Worm (Caenorhabditis elegans) whole organism, L3 larva: Measurements from ENCODE around the gene F08D12.15.

Experiments
- R02D3.7 ChIP-seq: fragments of 150-350 bp; optimal IDR thresholded peaks from 2 replicates; lab custom pipeline; 2014; ENCODE audit warnings: missing biosample characterization, missing genetic modification characterization
- ama-1 ChIP-seq: fragments of 150-350 bp; optimal IDR thresholded peaks from 2 replicates; lab custom pipeline; 2018
- ceh-16 ChIP-seq: sonication (generic microtip); optimal IDR thresholded peaks from 2 replicates; lab custom pipeline; 2017; ENCODE audit warnings: missing biosample characterization, missing genetic modification characterization
- ceh-28 ChIP-seq: fragments of 150-350 bp; optimal IDR thresholded peaks from 2 replicates; lab custom pipeline; 2014; ENCODE audit warnings: missing biosample characterization, missing genetic modification reagents, missing genetic modification characterization
- ceh-82 ChIP-seq: fragments of 150-350 bp; optimal IDR thresholded peaks from 2 replicates; lab custom pipeline; 2014; ENCODE audit warnings: missing biosample characterization, missing genetic modification characterization
- elt-1 ChIP-seq: fragments of 150-350 bp; optimal IDR thresholded peaks from 2 replicates; lab custom pipeline; 2014; ENCODE audit warnings: missing biosample characterization, missing genetic modification characterization
- elt-2 ChIP-seq: sonication (generic microtip); optimal IDR thresholded peaks from 2 replicates; lab custom pipeline; 2016; ENCODE audit warnings: missing genetic modification reagents, mild to moderate bottlenecking, missing genetic modification characterization, missing compliant biosample characterization
- elt-3 ChIP-seq, 3 experiments: fragments of 150-350 bp in 1 of 3; sonication (generic microtip) in 2 of 3; optimal IDR thresholded peaks; 2 replicates in 2 of 3; 4 replicates in 1 of 3; lab custom pipeline; 2014 to 2017; ENCODE audit warnings: missing biosample characterization in 3 of 3, missing genetic modification characterization in 3 of 3
- eor-1 ChIP-seq, 2 experiments: fragments of 150-350 bp; optimal IDR thresholded peaks; 2 replicates each; lab custom pipeline; 2014 to 2018; ENCODE audit warnings: missing biosample characterization in 2 of 2, missing genetic modification characterization in 2 of 2
- fkh-2 ChIP-seq: fragments of 150-350 bp; optimal IDR thresholded peaks from 2 replicates; lab custom pipeline; 2014; ENCODE audit warnings: missing biosample characterization, missing genetic modification reagents, missing genetic modification characterization
- fos-1 ChIP-seq: fragments of 150-350 bp; optimal IDR thresholded peaks from 2 replicates; lab custom pipeline; 2014; ENCODE audit warnings: missing biosample characterization, missing genetic modification characterization
- hmg-11 ChIP-seq: sonication (generic microtip); optimal IDR thresholded peaks from 2 replicates; lab custom pipeline; 2016; ENCODE audit warnings: missing genetic modification characterization, missing compliant biosample characterization
- lin-15B ChIP-seq: fragments of 150-350 bp; optimal IDR thresholded peaks from 2 replicates; lab custom pipeline; 2014; ENCODE audit warnings: missing biosample characterization, missing genetic modification characterization
- lin-39 ChIP-seq: fragments of 150-350 bp; optimal IDR thresholded peaks from 2 replicates; lab custom pipeline; 2018; ENCODE audit warnings: missing biosample characterization, missing genetic modification reagents, missing genetic modification characterization
- lsy-12 ChIP-seq: sonication (generic microtip); optimal IDR thresholded peaks from 2 replicates; lab custom pipeline; 2016; ENCODE audit warnings: mild to moderate bottlenecking, missing genetic modification characterization, missing compliant biosample characterization
- mdl-1 ChIP-seq: fragments of 150-350 bp; optimal IDR thresholded peaks from 2 replicates; lab custom pipeline; 2014; ENCODE audit warnings: missing biosample characterization, missing genetic modification characterization
- nfya-1 ChIP-seq: sonication (generic microtip); optimal IDR thresholded peaks from 2 replicates; lab custom pipeline; 2017; ENCODE audit warnings: missing genetic modification characterization, mild to moderate bottlenecking, missing compliant biosample characterization, antibody characterized with exemption, moderate library complexity; ENCODE audit not compliant: insufficient read depth
- nhr-11 ChIP-seq: fragments of 150-350 bp; optimal IDR thresholded peaks from 2 replicates; lab custom pipeline; 2014; ENCODE audit warnings: missing biosample characterization, missing genetic modification characterization
- nhr-12 ChIP-seq: fragments of 150-350 bp; optimal IDR thresholded peaks from 2 replicates; lab custom pipeline; 2014; ENCODE audit warnings: missing biosample characterization, missing genetic modification characterization
- nhr-23 ChIP-seq: fragments of 150-350 bp; optimal IDR thresholded peaks from 2 replicates; lab custom pipeline; 2014; ENCODE audit warnings: missing biosample characterization, missing genetic modification reagents, missing genetic modification characterization
- nhr-25 ChIP-seq: sonication (generic microtip); optimal IDR thresholded peaks from 2 replicates; lab custom pipeline; 2017; ENCODE audit warnings: missing biosample characterization, missing genetic modification characterization
- nhr-28 ChIP-seq: fragments of 150-350 bp; optimal IDR thresholded peaks from 2 replicates; lab custom pipeline; 2014; ENCODE audit warnings: missing biosample characterization, missing genetic modification characterization
- nhr-43 ChIP-seq: sonication (generic microtip); optimal IDR thresholded peaks from 2 replicates; lab custom pipeline; 2016; ENCODE audit warnings: mild to moderate bottlenecking, missing genetic modification characterization, missing compliant biosample characterization; ENCODE audit not compliant: poor library complexity, severe bottlenecking
- nhr-76 ChIP-seq: fragments of 150-350 bp; sonication (generic microtip); optimal IDR thresholded peaks from 5 replicates; lab custom pipeline; 2014; ENCODE audit warnings: missing biosample characterization, missing genetic modification characterization
- nhr-77 ChIP-seq: fragments of 150-350 bp; optimal IDR thresholded peaks from 2 replicates; lab custom pipeline; 2014; ENCODE audit warnings: missing biosample characterization, missing genetic modification characterization
- pha-4 ChIP-seq: fragments of 150-350 bp; optimal IDR thresholded peaks from 2 replicates; lab custom pipeline; 2014; ENCODE audit warnings: missing biosample characterization, missing genetic modification reagents, missing genetic modification characterization
- pqm-1 ChIP-seq: fragments of 150-350 bp; optimal IDR thresholded peaks from 2 replicates; lab custom pipeline; 2017; ENCODE audit warnings: missing biosample characterization, missing genetic modification characterization, inconsistent platforms
- skn-1 ChIP-seq: fragments of 150-350 bp; optimal IDR thresholded peaks from 2 replicates; lab custom pipeline; 2014; ENCODE audit warnings: missing biosample characterization, missing genetic modification characterization
- tbx-2 ChIP-seq: sonication (generic microtip); optimal IDR thresholded peaks from 2 replicates; lab custom pipeline; 2016; ENCODE audit warnings: mild to moderate bottlenecking, missing genetic modification characterization, missing compliant biosample characterization
- unc-62 ChIP-seq: fragments of 150-350 bp; sonication (generic microtip); optimal IDR thresholded peaks from 4 replicates; lab custom pipeline; 2014; ENCODE audit warnings: missing biosample characterization, missing genetic modification reagents, missing genetic modification characterization
- zag-1 ChIP-seq: fragments of 150-350 bp; optimal IDR thresholded peaks from 2 replicates; lab custom pipeline; 2014; ENCODE audit warnings: missing biosample characterization, missing genetic modification characterization
- ztf-11 ChIP-seq: fragments of 150-350 bp; optimal IDR thresholded peaks from 2 replicates; lab custom pipeline; 2014; ENCODE audit warnings: missing biosample characterization, missing genetic modification characterization

The F08D12.15 gene

DNA sequence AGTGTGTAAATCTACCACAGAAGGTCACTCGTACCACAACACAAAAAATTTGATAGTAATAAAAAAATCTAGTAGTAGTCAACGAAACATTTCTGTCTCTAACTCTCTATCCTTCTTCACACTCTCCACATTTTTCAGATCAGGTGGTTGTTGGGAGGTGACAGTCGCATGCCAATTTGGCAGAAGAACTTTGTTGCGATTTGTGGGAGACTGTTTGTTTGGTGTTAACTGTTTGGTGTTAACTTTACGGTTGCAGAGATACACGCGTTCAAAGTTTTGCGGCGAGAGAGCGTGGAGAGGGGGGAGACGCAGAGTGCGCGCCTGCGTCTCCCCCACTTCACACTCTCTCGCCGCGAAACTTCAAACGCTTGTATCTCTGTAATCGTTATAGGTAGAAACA, 38.5 kb downstream of the F08D12.15 start:
- peak; percentile 8 for TF ChIP-seq elt-2 (tag; lab: Kevin White, UChicago)
- TF ChIP-seq ceh-16 (tag; lab: Kevin White, UChicago): no peak
- TF ChIP-seq pha-4 (tag; lab: Kevin White, UChicago): peak; percentile 42

DNA sequence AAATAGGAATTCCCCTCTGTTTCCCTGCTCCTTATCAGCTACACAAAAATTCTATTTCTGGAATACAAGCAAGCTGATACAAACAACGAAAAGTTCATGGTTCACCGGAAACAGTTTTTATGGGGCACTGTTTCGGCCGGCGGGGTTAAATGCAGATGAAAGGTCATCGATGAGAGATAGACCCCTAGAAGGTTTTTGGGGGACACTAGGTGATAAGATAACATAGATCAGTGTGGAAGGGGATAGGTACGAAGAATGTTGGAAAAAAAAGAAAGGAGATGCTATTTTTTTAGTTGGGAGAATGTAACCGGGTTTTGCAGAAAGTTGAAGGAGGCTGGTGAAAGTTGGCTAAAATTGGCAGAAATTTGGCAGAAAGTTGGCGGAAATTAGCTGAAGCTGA, 39.1 kb downstream of the F08D12.15 start:
- TF ChIP-seq lsy-12 (tag; lab: Kevin White, UChicago): no peak
- no peak for TF ChIP-seq skn-1 (tag; lab: Kevin White, UChicago)
- TF ChIP-seq lin-15B: no peak
- TF ChIP-seq mdl-1: no peak
- no peak for TF ChIP-seq R02D3.7
- no peak for TF ChIP-seq nhr-77 (tag; lab: Kevin White, UChicago)
- no peak for TF ChIP-seq ama-1 (lab: Kevin White, UChicago)
- TF ChIP-seq elt-2 (tag; lab: Kevin White, UChicago): no peak
- TF ChIP-seq nhr-43: no peak
- TF ChIP-seq ceh-28 (tag; lab: Kevin White, UChicago): no peak
- peak; percentile 33 for TF ChIP-seq nhr-23 (tag; lab: Kevin White, UChicago)
- no peak for TF ChIP-seq ztf-11 (tag; lab: Kevin White, UChicago)
- TF ChIP-seq unc-62: no peak
- TF ChIP-seq pha-4 (tag; lab: Kevin White, UChicago): no peak
- TF ChIP-seq elt-3 (tag; optimal IDR thresholded peaks at IDR 0.05; lab: Kevin White, UChicago): peak in 1 of 3 experiments; percentile 64
- TF ChIP-seq ceh-82: no peak

- no peak for TF ChIP-seq nhr-25
- TF ChIP-seq eor-1 (tag; optimal IDR thresholded peaks at IDR 0.05; lab: Kevin White, UChicago): no peak
- TF ChIP-seq hmg-11 (tag; lab: Kevin White, UChicago): peak; percentile 3
- TF ChIP-seq pha-4 (tag; lab: Kevin White, UChicago): peak; percentile 58
- peak; percentile 34 for TF ChIP-seq nhr-11
- no peak for TF ChIP-seq fos-1 (tag; lab: Kevin White, UChicago)
Observed at ce11 chrII:2807674-2808206, 41.3 kb downstream of the F08D12.15 start, which contains the start of gene K12H6.12. K12H6.12 (plus strand) TSS chrII:2808156.

DNA sequence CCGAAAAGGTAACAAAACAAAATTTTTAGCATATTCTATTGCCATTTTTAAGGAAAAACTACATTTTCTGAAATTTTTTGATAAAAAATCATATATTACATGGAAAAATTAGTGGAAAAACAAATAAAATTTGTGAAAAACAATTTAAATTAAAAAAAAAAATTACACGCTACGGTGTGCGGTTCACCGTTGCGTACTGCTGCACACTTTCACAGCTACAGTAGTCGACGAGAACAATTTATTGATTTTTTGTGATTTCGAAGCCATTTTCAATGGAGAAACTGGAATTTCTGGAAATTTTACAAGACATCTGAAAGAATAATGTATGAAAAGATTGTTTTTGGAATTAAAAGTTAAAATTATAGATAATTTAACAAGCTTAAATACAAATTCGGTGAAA, 48.6 kb downstream of the F08D12.15 start:
- TF ChIP-seq R02D3.7 (no peak), unc-62 (no peak), nhr-12 (no peak), fkh-2 (no peak), elt-3 (tag; optimal IDR thresholded peaks at IDR 0.05; lab: Kevin White, UChicago) (no peak), lin-15B (no peak), nhr-28 (no peak), ama-1 (lab: Kevin White, UChicago) (no peak), mdl-1 (no peak), fos-1 (tag; lab: Kevin White, UChicago) (no peak), ztf-11 (tag; lab: Kevin White, UChicago) (no peak), ceh-28 (tag; lab: Kevin White, UChicago) (no peak), pqm-1 (tag; lab: Kevin White, UChicago) (no peak)
- TF ChIP-seq, all 47 proteins: peak for 0

DNA sequence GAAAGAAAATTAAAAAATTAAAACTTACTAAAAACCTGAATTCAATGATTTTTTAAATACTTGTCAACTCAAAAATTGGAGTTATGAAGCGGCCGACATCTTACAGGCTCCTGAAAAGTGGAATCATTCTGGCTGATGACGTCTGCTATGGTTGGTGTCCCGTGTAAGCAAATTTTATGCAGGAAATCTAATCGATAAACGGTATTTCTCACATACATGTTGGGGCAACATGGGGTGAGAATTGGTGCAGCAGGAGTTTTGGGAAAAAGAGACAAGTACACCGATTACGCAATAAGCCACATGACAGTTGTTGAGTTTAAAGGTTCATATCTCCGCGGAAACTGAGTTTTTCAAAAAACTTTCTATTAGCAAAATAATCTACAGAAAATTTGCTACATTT, 49.0 kb downstream of the F08D12.15 start, which contains the start of gene K12H6.2:
Gene K12H6.2, minus strand, starts transcription at position 101 of the 400 bp plus-strand sequence.
- TF ChIP-seq elt-1: no peak
- no peak for TF ChIP-seq nfya-1 (tag; lab: Kevin White, UChicago)
- no peak for TF ChIP-seq zag-1
- TF ChIP-seq nhr-76 (tag; lab: Kevin White, UChicago): no peak
- TF ChIP-seq fos-1 (tag; lab: Kevin White, UChicago): no peak
- TF ChIP-seq lin-39 (tag; lab: Kevin White, UChicago): no peak
- no peak for TF ChIP-seq tbx-2 (tag; lab: Kevin White, UChicago)

- TF ChIP-seq lin-15B (no peak), unc-62 (no peak), elt-3 (tag; optimal IDR thresholded peaks at IDR 0.05; lab: Kevin White, UChicago) (no peak)
- TF ChIP-seq, all 47 proteins: peak for 0
Observed at ce11 chrII:2816676-2817075, 50.2 kb downstream of the F08D12.15 start, which contains the start of gene set-13. set-13 (plus strand) TSS chrII:2816976.
